Worm (Caenorhabditis elegans) whole organism, L1 larva: ENCODE results near the gene str-109.

Experiments
- ces-1 ChIP-seq: fragments of 150-350 bp; optimal IDR thresholded peaks from 2 replicates; lab custom pipeline; 2014; ENCODE audit warnings: missing biosample characterization, missing genetic modification reagents, missing genetic modification characterization
- egl-13 ChIP-seq: sonication (generic microtip); optimal IDR thresholded peaks from 2 replicates; lab custom pipeline; 2016; ENCODE audit warnings: missing genotype, missing genetic modification reagents, missing genetic modification characterization, missing compliant biosample characterization
- elt-2 ChIP-seq: sonication (generic microtip); optimal IDR thresholded peaks from 2 replicates; lab custom pipeline; 2016; ENCODE audit warnings: missing genetic modification characterization, mild to moderate bottlenecking, inconsistent platforms, missing compliant biosample characterization, missing genetic modification reagents
- fos-1 ChIP-seq: fragments of 150-350 bp; optimal IDR thresholded peaks from 2 replicates; lab custom pipeline; 2014; ENCODE audit warnings: missing biosample characterization, missing genetic modification characterization
- jun-1 ChIP-seq: fragments of 150-350 bp; optimal IDR thresholded peaks from 2 replicates; lab custom pipeline; 2014; ENCODE audit warnings: missing biosample characterization, missing genetic modification reagents, missing genetic modification characterization
- lin-39 ChIP-seq: fragments of 150-350 bp; optimal IDR thresholded peaks from 2 replicates; lab custom pipeline; 2014; ENCODE audit warnings: missing biosample characterization, missing genetic modification reagents, missing genetic modification characterization
- nhr-76 ChIP-seq: sonication (generic microtip); optimal IDR thresholded peaks from 2 replicates; lab custom pipeline; 2017; ENCODE audit warnings: missing biosample characterization, missing genetic modification characterization
- nhr-85 ChIP-seq: sonication (generic microtip); peaks from one replicate; lab custom pipeline; 2016; ENCODE audit warnings: missing genetic modification characterization, inconsistent platforms, missing compliant biosample characterization
- xbp-1 ChIP-seq: sonication (generic microtip); optimal IDR thresholded peaks from 2 replicates; lab custom pipeline; 2016; ENCODE audit warnings: missing genetic modification characterization, missing compliant biosample characterization
- zag-1 ChIP-seq: fragments of 150-350 bp; optimal IDR thresholded peaks from 2 replicates; lab custom pipeline; 2014; ENCODE audit warnings: missing biosample characterization, missing genetic modification characterization
- ztf-4 ChIP-seq: fragments of 150-350 bp; optimal IDR thresholded peaks from 2 replicates; lab custom pipeline; 2014; ENCODE audit warnings: missing biosample characterization, missing genetic modification characterization

DNA sequence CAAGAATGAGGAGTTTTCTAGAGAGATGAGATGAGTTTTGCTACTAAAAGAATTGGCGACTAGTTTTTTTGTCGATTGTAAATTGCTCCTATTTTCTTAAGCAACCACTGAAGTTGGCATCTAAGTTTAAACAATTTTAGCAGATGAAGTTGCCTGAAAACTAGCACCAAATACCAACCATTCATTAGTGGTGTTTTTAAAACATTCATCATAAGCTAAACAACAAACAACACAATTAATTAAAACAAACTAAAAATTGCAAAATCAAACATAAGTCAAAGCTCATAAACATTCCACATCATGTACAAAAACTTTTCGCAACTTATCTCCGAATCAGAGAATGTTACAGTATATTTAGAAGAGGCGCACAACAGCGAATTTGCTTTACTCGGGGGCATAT, 20.1 kb upstream of the str-109 start, which contains the start of gene srz-13:
- TF ChIP-seq zag-1 (tag; lab: Kevin White, UChicago) = no peak
- no peak for TF ChIP-seq xbp-1
- TF ChIP-seq fos-1 (tag; lab: Kevin White, UChicago) = no peak
- no peak for TF ChIP-seq jun-1 (tag; lab: Kevin White, UChicago)
- TF ChIP-seq ces-1 (GFP tag; lab: Kevin White, UChicago) = no peak
- no peak for TF ChIP-seq lin-39 (tag; lab: Kevin White, UChicago)
- TF ChIP-seq egl-13 = no peak
- TF ChIP-seq nhr-85 (tag; lab: Kevin White, UChicago) = no peak
- no peak for TF ChIP-seq elt-2 (tag; lab: Kevin White, UChicago)
- no peak for TF ChIP-seq ztf-4 (tag; lab: Kevin White, UChicago)
- TF ChIP-seq nhr-76 (tag; lab: Kevin White, UChicago) = no peak
